Worm (Caenorhabditis elegans): Measurements from ENCODE around the gene famh-161.

famh-161 gene

ce11 chrV:20480790-20481189 lies 53.2 kb downstream of the famh-161 start (continued):
- TF ChIP-seq nfya-2 (GFP tag; IDR thresholded peaks at IDR 0.05) (no peak), lir-1 (GFP tag; conservative IDR thresholded peaks at IDR 0.05) (no peak), lin-26 (GFP tag; IDR thresholded peaks at IDR 0.05) (peak; percentile 51), hmg-1.2 (GFP tag; IDR thresholded peaks at IDR 0.05) (peak; percentile 33; the same call in 1 of the 2 replicates), rcor-1 (GFP tag; IDR thresholded peaks at IDR 0.05) (peak; percentile 69), ztf-22 (GFP tag; optimal IDR thresholded peaks at IDR 0.05) (no peak), K12H6.12 (tag; optimal IDR thresholded peaks at IDR 0.05) (no peak), K11D2.4 (GFP tag; IDR thresholded peaks at IDR 0.05) (no peak), somi-1 (GFP tag; optimal IDR thresholded peaks at IDR 0.05) (no peak), lin-35 (GFP tag; optimal IDR thresholded peaks at IDR 0.05) (no peak), nhr-120 (GFP tag; IDR thresholded peaks at IDR 0.05) (no peak), aptf-2 (GFP tag; conservative IDR thresholded peaks at IDR 0.05) (no peak), madf-6 (GFP tag; IDR thresholded peaks at IDR 0.05) (peak; percentile 74), ztf-26 (tag; optimal IDR thresholded peaks at IDR 0.05) (no peak), lag-1 (GFP tag; IDR thresholded peaks at IDR 0.05) (no peak), B0336.3 (GFP tag; IDR thresholded peaks at IDR 0.05) (peak; percentile 66), lsy-27 (tag; optimal IDR thresholded peaks at IDR 0.05; ENCODE audit: borderline replicate concordance, insufficient read depth) (no peak), hsf-1 (GFP tag; IDR thresholded peaks at IDR 0.05) (0 out of 2 replicates have a peak, but pooled peaks have one; percentile 41), ztf-28 (GFP tag; IDR thresholded peaks at IDR 0.05) (no peak), chd-7 (tag; optimal IDR thresholded peaks at IDR 0.05) (no peak), aptf-3 (GFP tag; IDR thresholded peaks at IDR 0.05) (peak; percentile 89; the same call in 1 of the 2 replicates), dpl-1 (GFP tag; optimal IDR thresholded peaks at IDR 0.05) (no peak), Y95B8A.8 (GFP tag; IDR thresholded peaks at IDR 0.05) (no peak), ceh-91 (GFP tag; IDR thresholded peaks at IDR 0.05) (no peak), ztf-3 (GFP tag; optimal IDR thresholded peaks at IDR 0.05) (no peak), sea-2 (GFP tag; IDR thresholded peaks at IDR 0.05) (no peak), madf-8 (GFP tag; conservative IDR thresholded peaks at IDR 0.05) (no peak), xnd-1 (tag; optimal IDR thresholded peaks at IDR 0.05) (no peak), him-1 (tag; optimal IDR thresholded peaks at IDR 0.05) (no peak), sdz-38 (tag; optimal IDR thresholded peaks at IDR 0.05) (no peak), egl-44 (GFP tag; IDR thresholded peaks at IDR 0.05) (peak; percentile 66; the same call in 1 of the 2 replicates), hmg-20 (GFP tag; IDR thresholded peaks at IDR 0.05) (no peak), ceh-79 (tag; optimal IDR thresholded peaks at IDR 0.05) (no peak), athp-1 (tag; optimal IDR thresholded peaks at IDR 0.05) (no peak), ztf-18 (tag; optimal IDR thresholded peaks at IDR 0.05) (no peak), mxl-1 (tag; optimal IDR thresholded peaks at IDR 0.05) (no peak), dox-1 (GFP tag; IDR thresholded peaks at IDR 0.05) (0 out of 2 replicates have a peak, but pooled peaks have one; percentile 7), F33H1.4 (GFP tag; IDR thresholded peaks at IDR 0.05) (peak; percentile 43), snpc-1.1 (tag; optimal IDR thresholded peaks at IDR 0.05; ENCODE audit: insufficient read depth) (no peak), pha-4 (tag; optimal IDR thresholded peaks at IDR 0.05) (no peak), ets-4 (GFP tag; optimal IDR thresholded peaks at IDR 0.05) (no peak), zim-3 (tag; optimal IDR thresholded peaks at IDR 0.05) (no peak), Y53G8AR.9 (GFP tag; conservative IDR thresholded peaks at IDR 0.05) (peak; percentile 84), F23B12.7 (tag; optimal IDR thresholded peaks at IDR 0.05; ENCODE audit: insufficient read depth) (no peak), ccch-3 (GFP tag; optimal IDR thresholded peaks at IDR 0.05) (no peak), B0019.2 (GFP tag; conservative IDR thresholded peaks at IDR 0.05) (0 out of 2 replicates have a peak, but pooled peaks have one; percentile 11), dpff-1 (tag; optimal IDR thresholded peaks at IDR 0.05) (no peak), rpc-1 (optimal IDR thresholded peaks at IDR 0.05) (no peak), rpc-1 (tag; optimal IDR thresholded peaks at IDR 0.05) (no peak), ceh-58 (GFP tag; IDR thresholded peaks at IDR 0.05) (no peak)
